Worm (Caenorhabditis elegans): Measurements from ENCODE around the gene gld-3.

DNA sequence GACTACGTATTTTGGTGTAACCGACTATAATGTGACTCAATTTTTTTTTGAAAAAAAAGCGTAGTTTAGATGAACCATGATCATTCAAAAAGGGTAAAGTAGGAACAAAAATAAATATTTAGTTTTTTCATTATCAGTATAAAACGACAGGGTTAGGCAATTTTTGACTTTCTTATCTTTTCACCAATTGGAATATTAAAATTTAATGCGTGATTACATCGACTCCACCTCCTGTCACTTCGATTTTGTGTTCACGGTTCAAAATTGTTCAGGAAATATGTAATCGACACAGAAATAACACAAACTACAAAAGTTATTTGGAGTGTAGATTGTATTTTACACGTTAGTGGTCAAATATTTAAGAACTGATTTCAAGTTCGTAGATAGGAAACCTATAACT is 34.3 kb downstream of the gld-3 start:
- TF ChIP-seq W03F9.2 (tag; optimal IDR thresholded peaks at IDR 0.05) (no peak), dao-5 (tag; optimal IDR thresholded peaks at IDR 0.05) (no peak)

Data from whole organism, L4/young adult.